Fruit fly (Drosophila melanogaster) whole organism, prepupa: Measurements from ENCODE around the gene CG15544.
A peak's percentile ranks its signal among the peaks of the same experiment; 100 is the strongest.

Experiments used
- Blimp-1 ChIP-seq: fragments of 200-800 bp; sonication (Bioruptor generic); optimal IDR thresholded peaks from 3 replicates; lab custom pipeline; 2017; ENCODE audit warnings: missing biosample characterization, missing genetic modification characterization, mild to moderate bottlenecking, moderate library complexity, missing genetic modification reagents
- CG10631 ChIP-seq: fragments of 200-800 bp; sonication (Bioruptor generic); optimal IDR thresholded peaks from 2 replicates; lab custom pipeline; 2016; ENCODE audit warnings: missing biosample characterization, missing genetic modification characterization
- CG11294 ChIP-seq: fragments of 200-800 bp; sonication (Bioruptor generic); IDR thresholded peaks from 2 replicates; pipeline ENCODE4 v1.3.6; 2022; ENCODE audit warnings: missing biosample characterization, missing genetic modification characterization
- CG11762 ChIP-seq: fragments of 200-800 bp; sonication (Bioruptor generic); optimal IDR thresholded peaks from 3 replicates; lab custom pipeline; 2016; ENCODE audit warnings: missing biosample characterization, missing genetic modification characterization; ENCODE audit not compliant: insufficient read depth
- CG11902 ChIP-seq: fragments of 200-800 bp; sonication (Bioruptor generic); optimal IDR thresholded peaks from 3 replicates; lab custom pipeline; 2016; ENCODE audit warnings: missing biosample characterization, missing genetic modification characterization
- CG15336 ChIP-seq: fragments of 200-800 bp; sonication (Bioruptor generic); IDR thresholded peaks from 2 replicates; pipeline ENCODE4 v1.3.6; 2022; ENCODE audit warnings: missing biosample characterization, missing genetic modification characterization
- CG1621 ChIP-seq: fragments of 200-800 bp; sonication (Bioruptor generic); optimal IDR thresholded peaks from 3 replicates; lab custom pipeline; 2018; ENCODE audit warnings: missing biosample characterization, mild to moderate bottlenecking, missing genetic modification characterization
- CG3032 ChIP-seq: fragments of 200-800 bp; optimal IDR thresholded peaks from 2 replicates; lab custom pipeline; 2019; ENCODE audit warnings: missing biosample characterization, mild to moderate bottlenecking, missing genetic modification characterization, moderate library complexity
- CG32006 ChIP-seq: fragments of 200-800 bp; sonication (Bioruptor generic); optimal IDR thresholded peaks from 3 replicates; lab custom pipeline; 2017; ENCODE audit warnings: missing biosample characterization, mild to moderate bottlenecking, missing genetic modification characterization
- CG34406 ChIP-seq: fragments of 200-800 bp; sonication (Bioruptor generic); optimal IDR thresholded peaks from 3 replicates; lab custom pipeline; 2016; ENCODE audit warnings: missing biosample characterization, missing genetic modification characterization
- CG3919 ChIP-seq: fragments of 200-800 bp; sonication (Bioruptor generic); optimal IDR thresholded peaks from 3 replicates; lab custom pipeline; 2016; ENCODE audit warnings: missing biosample characterization, missing genetic modification characterization
- CG4318 ChIP-seq: fragments of 200-800 bp; sonication (Bioruptor generic); optimal IDR thresholded peaks from 3 replicates; lab custom pipeline; 2017; ENCODE audit warnings: missing biosample characterization, mild to moderate bottlenecking, missing genetic modification characterization
- CG6163 ChIP-seq: fragments of 200-800 bp; sonication (Bioruptor generic); IDR thresholded peaks from 3 replicates; pipeline ENCODE4 v1.3.6; 2022; ENCODE audit warnings: missing biosample characterization, missing genetic modification characterization
- CG6276 ChIP-seq: fragments of 200-800 bp; sonication (Bioruptor generic); optimal IDR thresholded peaks from 2 replicates; lab custom pipeline; 2017; ENCODE audit warnings: missing biosample characterization, mild to moderate bottlenecking, missing genetic modification characterization
- CG6792 ChIP-seq: fragments of 200-800 bp; sonication (Bioruptor generic); optimal IDR thresholded peaks from 3 replicates; lab custom pipeline; 2016; ENCODE audit warnings: missing biosample characterization, missing genetic modification characterization
- CG7368 ChIP-seq: fragments of 200-800 bp; sonication (Bioruptor generic); optimal IDR thresholded peaks from 3 replicates; lab custom pipeline; 2016; ENCODE audit warnings: missing biosample characterization, missing genetic modification characterization
- CG8119 ChIP-seq: fragments of 200-800 bp; sonication (Bioruptor generic); IDR thresholded peaks from 3 replicates; pipeline ENCODE4 v1.3.6; 2022; ENCODE audit warnings: missing biosample characterization, missing genetic modification characterization
- CG8319 ChIP-seq: fragments of 200-800 bp; sonication (Bioruptor generic); optimal IDR thresholded peaks from 3 replicates; lab custom pipeline; 2016; ENCODE audit warnings: missing biosample characterization, missing genetic modification characterization
- CG8632 ChIP-seq: fragments of 200-800 bp; sonication (Bioruptor generic); optimal IDR thresholded peaks from 3 replicates; lab custom pipeline; 2016; ENCODE audit warnings: missing biosample characterization, missing genetic modification characterization
- CG9139 ChIP-seq: fragments of 200-800 bp; sonication (Bioruptor generic); optimal IDR thresholded peaks from 3 replicates; lab custom pipeline; 2017; ENCODE audit warnings: missing biosample characterization, mild to moderate bottlenecking, missing genetic modification characterization
- Eip75B ChIP-seq: fragments of 200-800 bp; sonication (Bioruptor generic); optimal IDR thresholded peaks from 3 replicates; lab custom pipeline; 2016; ENCODE audit warnings: missing biosample characterization, missing genetic modification characterization
- Eip78C ChIP-seq: fragments of 200-800 bp; sonication (Bioruptor generic); peaks from one replicate; lab custom pipeline; 2016; ENCODE audit warnings: missing biosample characterization, missing genetic modification characterization
- Eip93F ChIP-seq: fragments of 200-800 bp; sonication (Bioruptor generic); optimal IDR thresholded peaks from 2 replicates; lab custom pipeline; 2016; ENCODE audit warnings: missing biosample characterization, mild to moderate bottlenecking, missing genetic modification characterization
- Ets21C ChIP-seq: fragments of 200-800 bp; sonication (Bioruptor generic); optimal IDR thresholded peaks from 3 replicates; lab custom pipeline; 2016; ENCODE audit warnings: missing biosample characterization, missing genetic modification characterization
- Ets96B ChIP-seq: fragments of 200-800 bp; optimal IDR thresholded peaks from 2 replicates; lab custom pipeline; 2019; ENCODE audit warnings: missing biosample characterization, mild to moderate bottlenecking, missing genetic modification characterization, moderate library complexity
- Gug ChIP-seq: fragments of 200-800 bp; sonication (Bioruptor generic); IDR thresholded peaks from 2 replicates; pipeline ENCODE4 v1.3.6; 2022; ENCODE audit warnings: missing biosample characterization, missing genetic modification characterization
- Hr38 ChIP-seq: sonication (Bioruptor generic); optimal IDR thresholded peaks from 2 replicates; lab custom pipeline; 2016; ENCODE audit warnings: missing biosample characterization, missing genetic modification characterization
- Hr39 ChIP-seq: fragments of 200-800 bp; sonication (Bioruptor generic); optimal IDR thresholded peaks from 2 replicates; lab custom pipeline; 2016; ENCODE audit warnings: missing biosample characterization, missing genetic modification characterization
- Lpt ChIP-seq: fragments of 200-800 bp; sonication (Bioruptor generic); optimal IDR thresholded peaks from 3 replicates; lab custom pipeline; 2016; ENCODE audit warnings: missing biosample characterization, missing genetic modification characterization
- Met ChIP-seq: fragments of 200-800 bp; sonication (Bioruptor generic); optimal IDR thresholded peaks from 3 replicates; lab custom pipeline; 2016; ENCODE audit warnings: missing biosample characterization, missing genetic modification characterization
- OdsH ChIP-seq: fragments of 200-800 bp; sonication (Bioruptor generic); optimal IDR thresholded peaks from 3 replicates; lab custom pipeline; 2016; ENCODE audit warnings: missing biosample characterization, missing genetic modification characterization
- Sox102F ChIP-seq: fragments of 200-800 bp; sonication (Bioruptor generic); optimal IDR thresholded peaks from 2 replicates; lab custom pipeline; 2016; ENCODE audit warnings: missing biosample characterization, mild to moderate bottlenecking, missing genetic modification characterization
- Sox14 ChIP-seq: fragments of 200-800 bp; sonication (Bioruptor generic); optimal IDR thresholded peaks from 3 replicates; lab custom pipeline; 2016; ENCODE audit warnings: missing biosample characterization, missing genetic modification characterization
- achi ChIP-seq: fragments of 200-800 bp; sonication (Bioruptor generic); optimal IDR thresholded peaks from 3 replicates; lab custom pipeline; 2016; ENCODE audit warnings: missing biosample characterization, missing genetic modification characterization
- acj6 ChIP-seq: fragments of 200-800 bp; sonication (Bioruptor generic); optimal IDR thresholded peaks from 3 replicates; lab custom pipeline; 2016; ENCODE audit warnings: missing biosample characterization, missing genetic modification characterization
- cyc ChIP-seq: fragments of 200-800 bp; sonication (Bioruptor generic); optimal IDR thresholded peaks from 3 replicates; lab custom pipeline; 2016; ENCODE audit warnings: missing biosample characterization, missing genetic modification characterization
- dac ChIP-seq: fragments of 200-800 bp; sonication (Bioruptor generic); optimal IDR thresholded peaks from 2 replicates; lab custom pipeline; 2017; ENCODE audit warnings: missing biosample characterization, mild to moderate bottlenecking, missing genetic modification characterization
- dsx ChIP-seq: fragments of 200-800 bp; optimal IDR thresholded peaks from 3 replicates; lab custom pipeline; 2019; ENCODE audit warnings: missing biosample characterization, mild to moderate bottlenecking, missing genetic modification characterization, moderate library complexity; ENCODE audit not compliant: poor library complexity, severe bottlenecking
- eg ChIP-seq: fragments of 200-800 bp; sonication (Bioruptor generic); IDR thresholded peaks from 3 replicates; pipeline ENCODE4 v1.3.6; 2022; ENCODE audit warnings: missing biosample characterization, missing genetic modification characterization
- esn ChIP-seq: fragments of 200-800 bp; sonication (Bioruptor generic); optimal IDR thresholded peaks from 2 replicates; lab custom pipeline; 2016; ENCODE audit warnings: missing biosample characterization, mild to moderate bottlenecking, missing genetic modification characterization, moderate library complexity
- fd59A ChIP-seq: fragments of 200-800 bp; sonication (Bioruptor generic); optimal IDR thresholded peaks from 2 replicates; lab custom pipeline; 2017; ENCODE audit warnings: missing biosample characterization, mild to moderate bottlenecking, missing genetic modification characterization, missing genetic modification reagents
- fd85E ChIP-seq: fragments of 200-800 bp; sonication (Bioruptor generic); optimal IDR thresholded peaks from 3 replicates; lab custom pipeline; 2016; ENCODE audit warnings: missing biosample characterization, missing genetic modification characterization
- lz ChIP-seq: fragments of 200-800 bp; sonication (Bioruptor generic); optimal IDR thresholded peaks from 3 replicates; lab custom pipeline; 2016; ENCODE audit warnings: missing biosample characterization, missing genetic modification characterization
- pdm3 ChIP-seq: fragments of 200-800 bp; sonication (Bioruptor generic); optimal IDR thresholded peaks from 3 replicates; lab custom pipeline; 2016; ENCODE audit warnings: missing biosample characterization, missing genetic modification characterization
- salr ChIP-seq, 2 experiments: fragments of 200-800 bp; sonication (Bioruptor generic); optimal IDR thresholded peaks; 3 replicates each; lab custom pipeline; 2016 to 2018; ENCODE audit warnings: missing biosample characterization in 2 of 2, missing genetic modification characterization in 2 of 2, mild to moderate bottlenecking in 1 of 2
- spab ChIP-seq: fragments of 200-800 bp; sonication (Bioruptor generic); optimal IDR thresholded peaks from 2 replicates; lab custom pipeline; 2017; ENCODE audit warnings: missing biosample characterization, mild to moderate bottlenecking, missing genetic modification characterization, missing genetic modification reagents
- ss ChIP-seq, 2 experiments: fragments of 200-800 bp; sonication (Bioruptor generic); optimal IDR thresholded peaks; 2 replicates in 1 of 2; 3 replicates in 1 of 2; lab custom pipeline; 2017 to 2018; ENCODE audit warnings: mild to moderate bottlenecking in 2 of 2, missing biosample characterization in 2 of 2, missing genetic modification characterization in 2 of 2, moderate library complexity in 1 of 2
- svp ChIP-seq: fragments of 200-800 bp; sonication (Bioruptor generic); peaks from one replicate; lab custom pipeline; 2016; ENCODE audit warnings: missing biosample characterization, missing genetic modification characterization
- topi ChIP-seq: fragments of 200-800 bp; sonication (Bioruptor generic); optimal IDR thresholded peaks from 3 replicates; lab custom pipeline; 2016; ENCODE audit warnings: missing biosample characterization, missing genetic modification characterization

The CG15544 gene

DNA sequence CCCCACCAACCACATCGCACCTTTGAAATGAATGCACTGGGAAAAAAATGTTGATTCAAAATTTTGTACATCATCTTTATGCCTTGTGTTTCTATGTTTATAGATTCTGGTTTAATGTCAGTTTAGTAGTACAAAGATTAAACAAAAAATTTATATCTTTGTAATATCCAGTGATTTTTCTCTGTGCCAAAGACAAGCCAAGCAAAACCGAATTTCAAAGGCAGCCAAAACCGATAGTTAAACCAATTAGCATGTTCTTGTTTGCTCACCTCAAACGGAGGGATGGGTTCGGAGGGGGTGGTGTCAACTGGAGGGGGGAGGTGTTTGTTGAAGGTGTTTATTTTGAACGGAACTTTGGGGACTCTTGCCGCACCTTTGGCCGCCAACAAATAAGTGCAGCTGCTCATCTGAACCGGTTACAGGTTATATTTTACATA, 13.7 kb upstream of the CG15544 start (continued):
- TF ChIP-seq Sox102F (GFP tag; lab: Kevin White, UChicago): peak; percentile 80
- peak in 1 of 2 experiments; percentile 50 for TF ChIP-seq salr (GFP tag; optimal IDR thresholded peaks at IDR 0.05; lab: Kevin White, UChicago)
- TF ChIP-seq pdm3 (GFP tag; lab: Kevin White, UChicago): peak; percentile 78
- TF ChIP-seq lz (GFP tag; lab: Kevin White, UChicago): peak; percentile 87
- peak; percentile 84 for TF ChIP-seq achi (GFP tag; lab: Kevin White, UChicago)
- peak; percentile 74 for TF ChIP-seq CG8632 (GFP tag; lab: Kevin White, UChicago)
- peak; percentile 83 for TF ChIP-seq CG11902 (GFP tag; lab: Kevin White, UChicago)
- peak; percentile 60 for TF ChIP-seq CG3032

DNA sequence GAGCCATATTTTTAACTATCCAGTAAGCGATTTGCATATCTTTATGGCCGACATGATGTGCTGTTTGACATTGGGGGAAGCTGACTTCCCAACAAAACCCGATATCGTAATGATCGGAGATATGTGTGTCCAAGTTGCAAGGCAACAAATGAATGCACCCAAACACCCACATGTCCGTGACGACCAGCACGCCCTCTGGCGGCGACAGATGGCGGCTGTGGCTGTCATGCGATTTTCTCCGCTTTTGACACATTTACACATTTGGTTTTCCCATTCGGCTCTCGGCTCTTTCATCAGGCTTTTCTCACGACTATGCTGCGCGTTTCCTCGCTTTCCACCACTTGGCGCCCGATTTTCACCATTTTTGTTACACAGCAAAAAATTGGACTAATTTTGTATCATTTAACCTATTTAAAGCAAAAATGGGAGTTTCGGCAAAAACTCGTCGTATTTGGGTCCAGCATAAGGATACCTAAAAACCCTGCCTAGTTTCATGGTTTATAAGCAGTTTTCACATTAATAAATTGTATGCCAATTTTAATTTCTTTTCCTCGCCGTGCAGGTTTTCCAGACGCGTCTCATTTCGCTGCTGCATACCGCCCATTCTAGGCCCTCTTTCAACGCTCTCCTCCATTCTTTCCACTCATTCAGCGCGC, 12.9 kb upstream of the CG15544 start:
- TF ChIP-seq Hr39 (GFP tag; lab: Kevin White, UChicago): peak; percentile 38
- peak; percentile 74 for TF ChIP-seq Sox14
- TF ChIP-seq svp (GFP tag; lab: Kevin White, UChicago): peak; percentile 59
- TF ChIP-seq CG7368 (GFP tag; lab: Kevin White, UChicago): peak; percentile 48
- TF ChIP-seq CG4318 (GFP tag; lab: Kevin White, UChicago): peak; percentile 81
- TF ChIP-seq Blimp-1 (GFP tag; lab: Kevin White, UChicago): no peak
- peak; percentile 57 for TF ChIP-seq Ets96B (tag; lab: Kevin White, UChicago)
- peak; percentile 92 for TF ChIP-seq CG15336
- peak; percentile 23 for TF ChIP-seq topi (GFP tag; lab: Kevin White, UChicago)
- TF ChIP-seq CG1621: no peak
- TF ChIP-seq CG6276 (GFP tag; lab: Kevin White, UChicago): peak; percentile 79
- TF ChIP-seq Eip78C: peak; percentile 94
- TF ChIP-seq CG6792 (GFP tag; lab: Kevin White, UChicago): peak; percentile 25
- peak; percentile 92 for TF ChIP-seq CG32006 (GFP tag; lab: Kevin White, UChicago)
- no peak for TF ChIP-seq CG9139 (GFP tag; lab: Kevin White, UChicago)
- peak; percentile 33 for TF ChIP-seq Met (GFP tag; lab: Kevin White, UChicago)
- TF ChIP-seq Eip93F (GFP tag; lab: Kevin White, UChicago): no peak
- peak; percentile 37 for TF ChIP-seq spab
- TF ChIP-seq dac: peak; percentile 75
- TF ChIP-seq fd59A (GFP tag; lab: Kevin White, UChicago): peak; percentile 28
- no peak for TF ChIP-seq ss (GFP tag; optimal IDR thresholded peaks at IDR 0.05; lab: Kevin White, UChicago)
- peak; percentile 69 for TF ChIP-seq OdsH
- TF ChIP-seq Gug (GFP tag; lab: Robert Waterston, UW): peak; percentile 40; the same call in 1 of the 2 replicates
- TF ChIP-seq dsx: no peak
- TF ChIP-seq fd85E (GFP tag; lab: Kevin White, UChicago): no peak
- TF ChIP-seq Ets21C: no peak
- TF ChIP-seq CG10631 (GFP tag; lab: Kevin White, UChicago): peak; percentile 56
- peak in 1 of 2 experiments; percentile 78 for TF ChIP-seq salr (GFP tag; optimal IDR thresholded peaks at IDR 0.05; lab: Kevin White, UChicago)
- peak; percentile 34 for TF ChIP-seq CG11762 (GFP tag; lab: Kevin White, UChicago)
- TF ChIP-seq Lpt (GFP tag; lab: Kevin White, UChicago): peak; percentile 72
- TF ChIP-seq eg: peak; percentile 83
- peak; percentile 83 for TF ChIP-seq CG6163 (GFP tag; lab: Robert Waterston, UW)
- TF ChIP-seq acj6 (GFP tag; lab: Kevin White, UChicago): peak; percentile 64
- TF ChIP-seq CG8319 (GFP tag; lab: Kevin White, UChicago): no peak
- peak; percentile 35 for TF ChIP-seq CG3032
- TF ChIP-seq CG34406: peak; percentile 24
- TF ChIP-seq Hr38 (GFP tag; lab: Kevin White, UChicago): no peak
- TF ChIP-seq CG8119 (GFP tag; lab: Robert Waterston, UW): peak; percentile 93
- peak; percentile 37 for TF ChIP-seq Eip75B (GFP tag; lab: Kevin White, UChicago)
- TF ChIP-seq CG3919 (GFP tag; lab: Kevin White, UChicago): peak; percentile 63
- TF ChIP-seq CG11294: peak; percentile 65
- peak; percentile 8 for TF ChIP-seq cyc (GFP tag; lab: Kevin White, UChicago)
- peak; percentile 31 for TF ChIP-seq esn (GFP tag; lab: Kevin White, UChicago)
